Fruit fly (Drosophila melanogaster): Measurements from ENCODE around the gene CG8852.

The CG8852 gene

DNA sequence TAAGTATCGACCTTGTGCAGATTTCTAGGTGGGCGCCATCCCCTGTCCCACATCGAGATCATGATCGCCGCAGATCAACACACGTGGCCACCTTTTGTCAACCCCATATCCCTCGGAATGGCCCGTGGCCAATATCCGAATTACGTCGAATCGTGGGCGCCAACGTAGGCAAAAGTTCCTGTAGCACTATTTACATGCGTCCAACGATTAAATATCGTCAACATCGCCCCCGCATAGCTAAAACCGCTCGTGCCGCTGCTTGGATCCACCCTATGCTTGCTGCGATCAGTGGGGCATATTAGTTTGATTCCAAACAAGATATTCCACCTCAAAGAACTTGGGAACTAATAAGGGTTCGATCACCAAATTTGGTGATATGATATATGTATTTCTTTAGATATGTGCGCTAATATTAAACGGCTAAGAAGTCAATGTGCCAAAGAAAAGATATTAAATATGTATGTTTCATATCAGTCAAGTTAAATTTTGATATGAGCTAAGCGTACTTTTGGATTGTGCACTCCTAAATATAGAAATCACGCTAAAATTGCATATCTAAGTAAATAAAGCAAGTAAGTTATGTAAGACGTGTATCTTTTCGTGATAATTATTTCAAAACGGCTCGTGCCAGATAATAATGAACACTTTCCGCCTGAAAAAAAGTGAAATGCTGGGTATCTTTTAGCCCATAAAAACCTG lies 47.7 kb upstream of the CG8852 start (continued):
- TF ChIP-seq ftz-f1 (GFP tag; optimal IDR thresholded peaks at IDR 0.05) (peak; percentile 74), CG4328 (GFP tag; optimal IDR thresholded peaks at IDR 0.05) (no peak), HHEX (GFP tag; optimal IDR thresholded peaks at IDR 0.05) (no peak), tgo (GFP tag; IDR thresholded peaks at IDR 0.05) (no peak), run (tag; optimal IDR thresholded peaks at IDR 0.05) (no peak), schlank (tag; optimal IDR thresholded peaks at IDR 0.05) (peak; percentile 43), CG11456 (GFP tag; IDR thresholded peaks at IDR 0.05) (no peak), CG15011 (GFP tag; optimal IDR thresholded peaks at IDR 0.05) (peak; percentile 11), grn (GFP tag; optimal IDR thresholded peaks at IDR 0.05) (no peak), CG13624 (GFP tag; optimal IDR thresholded peaks at IDR 0.05) (peak; percentile 36), Dad (GFP tag; optimal IDR thresholded peaks at IDR 0.05) (no peak), Adf1 (GFP tag; IDR thresholded peaks at IDR 0.05) (no peak), CG10543 (GFP tag; optimal IDR thresholded peaks at IDR 0.05) (peak; percentile 52), Hr39 (optimal IDR thresholded peaks at IDR 0.05) (no peak), Sox100B (GFP tag; optimal IDR thresholded peaks at IDR 0.05) (peak; percentile 48), vvl (GFP tag; IDR thresholded peaks at IDR 0.05) (no peak; the same call in 1 of the 2 replicates), Hmr (GFP tag; optimal IDR thresholded peaks at IDR 0.05) (peak; percentile 28), lola (GFP tag; optimal IDR thresholded peaks at IDR 0.05) (peak in 1 of 3 experiments; percentile 1), CoRest (tag; optimal IDR thresholded peaks at IDR 0.05) (peak; percentile 65), tin (GFP tag; optimal IDR thresholded peaks at IDR 0.05) (peak; percentile 33), CG6854 (GFP tag; optimal IDR thresholded peaks at IDR 0.05) (no peak), PHDP (tag; optimal IDR thresholded peaks at IDR 0.05) (peak; percentile 44), CG8924 (tag; optimal IDR thresholded peaks at IDR 0.05) (no peak), zfh2 (GFP tag; optimal IDR thresholded peaks at IDR 0.05) (peak; percentile 42), CG15601 (tag; optimal IDR thresholded peaks at IDR 0.05) (no peak), Fer3 (tag; optimal IDR thresholded peaks at IDR 0.05) (no peak), CG8290 (GFP tag; optimal IDR thresholded peaks at IDR 0.05) (no peak), CG8290 (tag; optimal IDR thresholded peaks at IDR 0.05) (peak in 1 of 2 experiments; percentile 68), br (optimal IDR thresholded peaks at IDR 0.05) (no peak), CG13894 (tag; optimal IDR thresholded peaks at IDR 0.05) (no peak), sob (GFP tag; IDR thresholded peaks at IDR 0.05) (0 out of 2 replicates have a peak, but pooled peaks have one; percentile 15), CG10654 (GFP tag; optimal IDR thresholded peaks at IDR 0.05) (peak; percentile 13), CG13424 (tag; optimal IDR thresholded peaks at IDR 0.05) (peak; percentile 48), tll (GFP tag; optimal IDR thresholded peaks at IDR 0.05) (no peak), CG2678 (tag; optimal IDR thresholded peaks at IDR 0.05) (peak; percentile 58), CG2116 (GFP tag; optimal IDR thresholded peaks at IDR 0.05) (no peak), bigmax (GFP tag; optimal IDR thresholded peaks at IDR 0.05) (no peak), sug (tag; optimal IDR thresholded peaks at IDR 0.05) (peak; percentile 38), rib (GFP tag; IDR thresholded peaks at IDR 0.05) (no peak), zf30C (GFP tag; optimal IDR thresholded peaks at IDR 0.05) (no peak), CG1602 (GFP tag; optimal IDR thresholded peaks at IDR 0.05) (peak; percentile 1), Sry-δ (GFP tag; optimal IDR thresholded peaks at IDR 0.05) (no peak), CG3407 (GFP tag; optimal IDR thresholded peaks at IDR 0.05) (no peak), CG30403 (GFP tag; optimal IDR thresholded peaks at IDR 0.05) (peak; percentile 75), Spps (tag; optimal IDR thresholded peaks at IDR 0.05) (no peak), CG34422 (GFP tag; IDR thresholded peaks at IDR 0.05) (0 out of 3 replicates have a peak, but pooled peaks have one; percentile 2), stwl (tag; optimal IDR thresholded peaks at IDR 0.05) (no peak), twi (tag; optimal IDR thresholded peaks at IDR 0.05) (no peak), chm (GFP tag; IDR thresholded peaks at IDR 0.05) (no peak), D (optimal IDR thresholded peaks at IDR 0.05) (no peak), D (GFP tag; optimal IDR thresholded peaks at IDR 0.05) (no peak)

All from whole organism, embryonic.